Fruit fly (Drosophila melanogaster) whole organism, adult: Measurements from ENCODE around the gene CG4872.
A peak's percentile ranks its signal among the peaks of the same experiment; 100 is the strongest.

Experiments
- CG11617 ChIP-seq: fragments of 200-800 bp; sonication (Bioruptor generic); optimal IDR thresholded peaks from 2 replicates; lab custom pipeline; 2017; ENCODE audit warnings: mild to moderate bottlenecking, missing biosample characterization, missing genetic modification reagents, missing genetic modification characterization
- CG12768 ChIP-seq: fragments of 200-800 bp; sonication (Bioruptor generic); optimal IDR thresholded peaks from 2 replicates; lab custom pipeline; 2017; ENCODE audit warnings: missing biosample characterization, missing genetic modification characterization, mild to moderate bottlenecking, moderate library complexity, missing genetic modification reagents
- CG14711 ChIP-seq: fragments of 200-800 bp; sonication (Bioruptor generic); optimal IDR thresholded peaks from 2 replicates; lab custom pipeline; 2018; ENCODE audit warnings: missing biosample characterization, mild to moderate bottlenecking, missing genetic modification characterization, moderate library complexity
- CG1620 ChIP-seq: fragments of 200-800 bp; sonication (Bioruptor generic); optimal IDR thresholded peaks from 2 replicates; lab custom pipeline; 2016; ENCODE audit warnings: missing biosample characterization, missing genetic modification characterization
- CG33017 ChIP-seq: fragments of 200-800 bp; sonication (Bioruptor generic); optimal IDR thresholded peaks from 2 replicates; lab custom pipeline; 2018; ENCODE audit warnings: missing biosample characterization, mild to moderate bottlenecking, missing genetic modification characterization, moderate library complexity
- CG5204 ChIP-seq: fragments of 200-800 bp; sonication (Bioruptor generic); optimal IDR thresholded peaks from 2 replicates; lab custom pipeline; 2016; ENCODE audit warnings: missing biosample characterization, missing genetic modification characterization
- CG7045 ChIP-seq: fragments of 200-800 bp; sonication (Bioruptor generic); optimal IDR thresholded peaks from 2 replicates; lab custom pipeline; 2017; ENCODE audit warnings: missing biosample characterization, mild to moderate bottlenecking, missing genetic modification characterization
- CG7101 ChIP-seq: fragments of 200-800 bp; sonication (Bioruptor generic); optimal IDR thresholded peaks from 2 replicates; lab custom pipeline; 2018; ENCODE audit warnings: missing biosample characterization, mild to moderate bottlenecking, missing genetic modification characterization, moderate library complexity
- Clk ChIP-seq: fragments of 200-800 bp; sonication (Bioruptor generic); optimal IDR thresholded peaks from 2 replicates; lab custom pipeline; 2017; ENCODE audit warnings: missing biosample characterization, missing genetic modification characterization
- Crg-1 ChIP-seq: fragments of 200-800 bp; sonication (Bioruptor generic); optimal IDR thresholded peaks from 2 replicates; lab custom pipeline; 2016; ENCODE audit warnings: missing biosample characterization, missing genetic modification characterization
- Hr96 ChIP-seq: fragments of 200-800 bp; sonication (Bioruptor generic); optimal IDR thresholded peaks from 2 replicates; lab custom pipeline; 2016; ENCODE audit warnings: missing biosample characterization, missing genetic modification characterization
- Mnt ChIP-seq: fragments of 200-800 bp; sonication (Bioruptor generic); optimal IDR thresholded peaks from 2 replicates; lab custom pipeline; 2016; ENCODE audit warnings: missing biosample characterization, mild to moderate bottlenecking, missing genetic modification characterization
- bab1 ChIP-seq: fragments of 200-800 bp; sonication (Bioruptor generic); optimal IDR thresholded peaks from 3 replicates; lab custom pipeline; 2019; ENCODE audit warnings: missing biosample characterization, mild to moderate bottlenecking, missing genetic modification characterization, moderate library complexity
- cic ChIP-seq: fragments of 200-800 bp; sonication (Bioruptor generic); optimal IDR thresholded peaks from 2 replicates; lab custom pipeline; 2017; ENCODE audit warnings: missing biosample characterization, mild to moderate bottlenecking, missing genetic modification characterization, moderate library complexity
- cnc ChIP-seq, 2 experiments: fragments of >200 bp; optimal IDR thresholded peaks; 2 replicates each; lab custom pipeline; 2017
- kay ChIP-seq: fragments of 200-800 bp; sonication (Bioruptor generic); peaks from one replicate; lab custom pipeline; 2016; ENCODE audit warnings: missing biosample characterization, missing genetic modification characterization, borderline replicate concordance
- ovo ChIP-seq: fragments of 200-800 bp; sonication (Bioruptor generic); optimal IDR thresholded peaks from 2 replicates; lab custom pipeline; 2016; ENCODE audit warnings: missing biosample characterization, missing genetic modification characterization
- pad ChIP-seq: fragments of 200-800 bp; sonication (Bioruptor generic); optimal IDR thresholded peaks from 3 replicates; lab custom pipeline; 2017; ENCODE audit warnings: missing biosample characterization, missing genetic modification characterization, mild to moderate bottlenecking, moderate library complexity, missing genetic modification reagents
- tj ChIP-seq: fragments of 200-800 bp; sonication (Bioruptor generic); optimal IDR thresholded peaks from 3 replicates; lab custom pipeline; 2017; ENCODE audit warnings: missing biosample characterization, mild to moderate bottlenecking, missing genetic modification characterization, moderate library complexity
- toe ChIP-seq: fragments of 200-800 bp; sonication (Bioruptor generic); optimal IDR thresholded peaks from 2 replicates; lab custom pipeline; 2016; ENCODE audit warnings: missing biosample characterization, missing genetic modification characterization

Gene CG4872

dm6 chrX:16874671-16875070, 6.5 kb upstream of the CG4872 start:
- TF ChIP-seq cnc (optimal IDR thresholded peaks at IDR 0.05; lab: Kevin White, UChicago) (no peak), Mnt (GFP tag; lab: Kevin White, UChicago) (no peak), CG11617 (GFP tag; lab: Kevin White, UChicago) (no peak), CG33017 (tag; lab: Kevin White, UChicago) (no peak), CG7045 (GFP tag; lab: Kevin White, UChicago) (no peak), CG12768 (GFP tag; lab: Kevin White, UChicago) (no peak), CG5204 (no peak), Clk (GFP tag; lab: Kevin White, UChicago) (no peak), CG14711 (no peak), ovo (GFP tag; lab: Kevin White, UChicago) (no peak), bab1 (GFP tag; lab: Kevin White, UChicago) (no peak), pad (no peak), CG7101 (no peak), tj (GFP tag; lab: Kevin White, UChicago) (no peak), kay (GFP tag; lab: Kevin White, UChicago) (no peak), cic (no peak), CG1620 (GFP tag; lab: Kevin White, UChicago) (no peak), Hr96 (no peak), Crg-1 (no peak)

DNA sequence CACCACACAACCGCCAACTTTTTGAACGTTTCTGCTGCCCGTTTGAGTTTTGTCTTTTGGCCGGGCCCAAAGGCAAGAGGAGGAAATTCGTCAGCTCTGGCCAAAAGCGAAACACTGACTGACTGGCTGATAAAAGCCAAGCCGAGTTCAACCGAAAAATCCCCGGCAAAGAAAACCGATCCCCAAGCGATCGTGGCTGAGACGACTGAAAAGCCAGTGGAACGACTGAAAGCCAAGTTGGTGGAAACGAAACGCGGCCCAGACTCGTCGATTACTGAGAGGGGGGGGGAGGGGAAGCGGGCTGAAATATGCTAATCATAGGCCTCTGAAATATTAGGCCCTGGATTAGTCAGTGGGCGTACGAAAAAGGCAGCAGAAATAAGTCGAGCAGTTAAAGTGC, 4.7 kb upstream of the CG4872 start, which contains the start of gene CG13003:
Gene CG13003 (minus strand): TSS at position 120 of the 400 bp plus-strand sequence.
- TF ChIP-seq toe (GFP tag; lab: Kevin White, UChicago), result no peak
- no peak for TF ChIP-seq cnc (optimal IDR thresholded peaks at IDR 0.05; lab: Kevin White, UChicago)
- no peak for TF ChIP-seq kay (GFP tag; lab: Kevin White, UChicago)
- no peak for TF ChIP-seq ovo (GFP tag; lab: Kevin White, UChicago)
- no peak for TF ChIP-seq bab1 (GFP tag; lab: Kevin White, UChicago)

dm6 chrX:16880013-16880412, 1.1 kb upstream of the CG4872 start:
- TF ChIP-seq Crg-1 (no peak), CG5204 (no peak), CG14711 (no peak), pad (no peak), CG7045 (GFP tag; lab: Kevin White, UChicago) (no peak), toe (GFP tag; lab: Kevin White, UChicago) (no peak), CG12768 (GFP tag; lab: Kevin White, UChicago) (no peak), Clk (GFP tag; lab: Kevin White, UChicago) (no peak), cic (no peak), cnc (optimal IDR thresholded peaks at IDR 0.05; lab: Kevin White, UChicago) (no peak), CG11617 (GFP tag; lab: Kevin White, UChicago) (no peak), CG7101 (no peak)

- TF ChIP-seq bab1 (GFP tag; lab: Kevin White, UChicago) (peak; percentile 33), CG12768 (GFP tag; lab: Kevin White, UChicago) (no peak)
Measured at dm6 chrX:16884280-16884679, 3.1 kb downstream of the CG4872 start, which contains the start of the genes Nprl2 and Polr3I. Gene Nprl2 (minus strand): TSS chrX:16884365. Gene Polr3I (plus strand): TSS chrX:16884581.

dm6 chrX:16886551-16886950, 5.4 kb downstream of the CG4872 start, which contains the start of the genes DENR and CG4880:
Gene DENR (minus strand): TSS chrX:16886560.
Gene CG4880 (plus strand): TSS chrX:16886818.
- no peak for TF ChIP-seq CG1620 (GFP tag; lab: Kevin White, UChicago)
- TF ChIP-seq pad, result no peak

DNA sequence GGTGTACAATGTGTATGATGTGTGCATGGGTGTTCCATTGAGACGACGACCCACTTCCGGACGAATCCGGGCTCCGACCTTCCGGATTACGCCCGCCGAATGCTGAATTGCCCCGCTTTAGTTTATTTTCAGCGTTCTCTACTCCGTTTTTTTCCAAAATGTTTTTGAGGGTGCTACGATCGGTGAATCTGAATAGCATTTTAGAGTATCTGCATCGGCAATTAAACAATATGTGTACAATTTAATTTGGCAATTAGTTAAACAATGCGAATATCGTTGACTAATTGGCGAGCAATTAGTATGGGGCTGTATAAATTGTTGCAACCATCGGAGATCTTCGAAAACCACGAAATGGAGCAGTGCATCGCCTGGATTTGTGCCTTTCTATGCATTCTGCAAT, 8.4 kb downstream of the CG4872 start, which contains the start of gene CG13002:
Gene CG13002 (plus strand): TSS at position 301 of the 400 bp plus-strand sequence.
- TF ChIP-seq CG7101, result no peak
- no peak for TF ChIP-seq cnc (optimal IDR thresholded peaks at IDR 0.05; lab: Kevin White, UChicago)

dm6 chrX:16890599-16890998, 9.5 kb downstream of the CG4872 start:
- TF ChIP-seq CG11617 (GFP tag; lab: Kevin White, UChicago) (peak; percentile 42), Crg-1 (no peak), kay (GFP tag; lab: Kevin White, UChicago) (no peak), CG7101 (peak; percentile 58), Mnt (GFP tag; lab: Kevin White, UChicago) (peak; percentile 38), Clk (GFP tag; lab: Kevin White, UChicago) (no peak), cic (peak; percentile 20), CG33017 (tag; lab: Kevin White, UChicago) (peak; percentile 1), CG7045 (GFP tag; lab: Kevin White, UChicago) (peak; percentile 52), CG1620 (GFP tag; lab: Kevin White, UChicago) (no peak), ovo (GFP tag; lab: Kevin White, UChicago) (no peak), tj (GFP tag; lab: Kevin White, UChicago) (peak; percentile 10), CG12768 (GFP tag; lab: Kevin White, UChicago) (peak; percentile 29), CG14711 (peak; percentile 11), bab1 (GFP tag; lab: Kevin White, UChicago) (no peak), pad (peak; percentile 32)

- TF ChIP-seq bab1 (GFP tag; lab: Kevin White, UChicago) (no peak), CG14711 (peak; percentile 23), CG7045 (GFP tag; lab: Kevin White, UChicago) (peak; percentile 6), cnc (optimal IDR thresholded peaks at IDR 0.05; lab: Kevin White, UChicago) (no peak), Mnt (GFP tag; lab: Kevin White, UChicago) (peak; percentile 38), CG1620 (GFP tag; lab: Kevin White, UChicago) (peak; percentile 36), CG11617 (GFP tag; lab: Kevin White, UChicago) (peak; percentile 39), toe (GFP tag; lab: Kevin White, UChicago) (no peak), CG5204 (no peak), cic (peak; percentile 64), Clk (GFP tag; lab: Kevin White, UChicago) (no peak), CG12768 (GFP tag; lab: Kevin White, UChicago) (peak; percentile 32), pad (peak; percentile 49), ovo (GFP tag; lab: Kevin White, UChicago) (peak; percentile 68), CG7101 (peak; percentile 51), Hr96 (peak; percentile 30), tj (GFP tag; lab: Kevin White, UChicago) (no peak), kay (GFP tag; lab: Kevin White, UChicago) (peak; percentile 39), Crg-1 (peak; percentile 32), CG33017 (tag; lab: Kevin White, UChicago) (peak; percentile 0)
Measured at dm6 chrX:16893034-16893433, 11.9 kb downstream of the CG4872 start.
